ENCODE assay signal across 1 fruit fly cellular context in genomic region chr3R:7506314-7506988, dm6.
A peak's percentile ranks its signal among the peaks of the same experiment; 100 is the strongest.
TF ChIP-seq lines count a peak whose summit lies in the region.

No protein-coding gene starts in this region.

TF ChIP-seq in whole organism, embryonic, 481 proteins besides CTCF, POLR2A, EP300 and RAD21 (continued from another document and continues in another):
- peak; percentile 51 for TF ChIP-seq tap (tag; optimal IDR thresholded peaks at IDR 0.05; lab: Kevin White, UChicago)
- no peak for TF ChIP-seq kni (GFP tag; optimal IDR thresholded peaks at IDR 0.05; lab: Kevin White, UChicago)
- TF ChIP-seq Aef1 (GFP tag; IDR thresholded peaks at IDR 0.05; lab: Robert Waterston, UW), result peak; percentile 82
- no peak for TF ChIP-seq CG30431 (GFP tag; optimal IDR thresholded peaks at IDR 0.05; lab: Kevin White, UChicago)
- TF ChIP-seq CG13624 (GFP tag; optimal IDR thresholded peaks at IDR 0.05; lab: Kevin White, UChicago), result peak; percentile 96
- no peak for TF ChIP-seq pfk (GFP tag; optimal IDR thresholded peaks at IDR 0.05; lab: Kevin White, UChicago)
- TF ChIP-seq CG12155 (GFP tag; optimal IDR thresholded peaks at IDR 0.05; lab: Kevin White, UChicago), result peak; percentile 88
- peak; percentile 18 for TF ChIP-seq ash1 (GFP tag; optimal IDR thresholded peaks at IDR 0.05; lab: Kevin White, UChicago)
- no peak for TF ChIP-seq wor (GFP tag; IDR thresholded peaks at IDR 0.05; lab: Robert Waterston, UW)
- TF ChIP-seq CG15514 (GFP tag; optimal IDR thresholded peaks at IDR 0.05; lab: Kevin White, UChicago), result peak; percentile 86
- TF ChIP-seq CG1529 (GFP tag; optimal IDR thresholded peaks at IDR 0.05; lab: Kevin White, UChicago), result no peak
- peak; percentile 93 for TF ChIP-seq zfh2 (GFP tag; optimal IDR thresholded peaks at IDR 0.05; lab: Kevin White, UChicago)
- peak; percentile 65 for TF ChIP-seq CG10274 (GFP tag; optimal IDR thresholded peaks at IDR 0.05; lab: Kevin White, UChicago)
- TF ChIP-seq CG18619 (GFP tag; optimal IDR thresholded peaks at IDR 0.05; lab: Kevin White, UChicago), result peak; percentile 80
- no peak for TF ChIP-seq lbe (GFP tag; optimal IDR thresholded peaks at IDR 0.05; lab: Kevin White, UChicago)
- TF ChIP-seq aop (GFP tag; IDR thresholded peaks at IDR 0.05; lab: Robert Waterston, UW), result no peak
- peak; percentile 70; the same call in 2 of the 3 replicates for TF ChIP-seq CG7357 (GFP tag; IDR thresholded peaks at IDR 0.05; lab: Robert Waterston, UW)
- TF ChIP-seq Vsx1 (GFP tag; optimal IDR thresholded peaks at IDR 0.05; lab: Kevin White, UChicago), result peak; percentile 40
- TF ChIP-seq fd102C (GFP tag; optimal IDR thresholded peaks at IDR 0.05; lab: Kevin White, UChicago), result no peak
- no peak for TF ChIP-seq CG5953 (GFP tag; IDR thresholded peaks at IDR 0.05; lab: Robert Waterston, UW)
- peak; percentile 32 for TF ChIP-seq Mes4 (GFP tag; optimal IDR thresholded peaks at IDR 0.05; lab: Kevin White, UChicago)
- TF ChIP-seq CG15479 (GFP tag; optimal IDR thresholded peaks at IDR 0.05; lab: Kevin White, UChicago), result no peak
- peak; percentile 83 for TF ChIP-seq NFAT (GFP tag; IDR thresholded peaks at IDR 0.05; lab: Robert Waterston, UW)
- TF ChIP-seq bsh (GFP tag; optimal IDR thresholded peaks at IDR 0.05; lab: Kevin White, UChicago), result no peak
- TF ChIP-seq CG6175 (GFP tag; IDR thresholded peaks at IDR 0.05; lab: Robert Waterston, UW), result peak; percentile 85
- TF ChIP-seq crp (GFP tag; optimal IDR thresholded peaks at IDR 0.05; lab: Kevin White, UChicago), result peak in 1 of 2 experiments; percentile 19
- peak; percentile 60 for TF ChIP-seq E2f2 (GFP tag; IDR thresholded peaks at IDR 0.05; lab: Robert Waterston, UW)
- peak in 1 of 2 experiments; percentile 47 for TF ChIP-seq Trl (optimal IDR thresholded peaks at IDR 0.05; lab: Kevin White, UChicago)
- TF ChIP-seq Trl (GFP tag; optimal IDR thresholded peaks at IDR 0.05; lab: Kevin White, UChicago), result peak; percentile 88
- peak; percentile 82 for TF ChIP-seq CG13894 (tag; optimal IDR thresholded peaks at IDR 0.05; lab: Kevin White, UChicago)
- TF ChIP-seq H15 (GFP tag; IDR thresholded peaks at IDR 0.05; lab: Robert Waterston, UW), result peak; percentile 62; the same call in 2 of the 3 replicates
- peak; percentile 7 for TF ChIP-seq psq (GFP tag; optimal IDR thresholded peaks at IDR 0.05; lab: Kevin White, UChicago)
- TF ChIP-seq pzg (GFP tag; optimal IDR thresholded peaks at IDR 0.05; lab: Kevin White, UChicago), result peak; percentile 14
- TF ChIP-seq CHES-1-like (GFP tag; optimal IDR thresholded peaks at IDR 0.05; lab: Kevin White, UChicago), result peak; percentile 90
- no peak for TF ChIP-seq hth (optimal IDR thresholded peaks at IDR 0.05; lab: Kevin White, UChicago)
- TF ChIP-seq CG10267 (tag; optimal IDR thresholded peaks at IDR 0.05; lab: Kevin White, UChicago), result peak; percentile 41
- no peak for TF ChIP-seq wek (GFP tag; optimal IDR thresholded peaks at IDR 0.05; lab: Kevin White, UChicago)
- peak; percentile 81 for TF ChIP-seq CG13775 (GFP tag; optimal IDR thresholded peaks at IDR 0.05; lab: Kevin White, UChicago)
- no peak for TF ChIP-seq br (optimal IDR thresholded peaks at IDR 0.05; lab: Kevin White, UChicago)
- TF ChIP-seq CG4820 (GFP tag; optimal IDR thresholded peaks at IDR 0.05; lab: Kevin White, UChicago), result peak; percentile 29
- no peak for TF ChIP-seq ttk (GFP tag; IDR thresholded peaks at IDR 0.05; lab: Robert Waterston, UW)
- no peak for TF ChIP-seq gcm (GFP tag; optimal IDR thresholded peaks at IDR 0.05; lab: Kevin White, UChicago)
- TF ChIP-seq CG34422 (GFP tag; IDR thresholded peaks at IDR 0.05; lab: Robert Waterston, UW), result peak; percentile 67; the same call in 2 of the 3 replicates
- TF ChIP-seq CG8388 (GFP tag; optimal IDR thresholded peaks at IDR 0.05; lab: Kevin White, UChicago), result peak; percentile 28
- TF ChIP-seq chn (GFP tag; optimal IDR thresholded peaks at IDR 0.05; lab: Kevin White, UChicago), result peak; percentile 23
- no peak; the same call in 2 of the 3 replicates for TF ChIP-seq gce (GFP tag; IDR thresholded peaks at IDR 0.05; lab: Robert Waterston, UW)
- TF ChIP-seq Scr (GFP tag; IDR thresholded peaks at IDR 0.05; lab: Robert Waterston, UW; ENCODE audit: partially characterized antibody), result no peak
- peak; percentile 92 for TF ChIP-seq gem (tag; optimal IDR thresholded peaks at IDR 0.05; lab: Kevin White, UChicago)
- peak; percentile 48 for TF ChIP-seq CG10654 (GFP tag; optimal IDR thresholded peaks at IDR 0.05; lab: Kevin White, UChicago)
- TF ChIP-seq phol (tag; optimal IDR thresholded peaks at IDR 0.05; lab: Kevin White, UChicago), result peak; percentile 33
- peak; percentile 78 for TF ChIP-seq ranshi (GFP tag; IDR thresholded peaks at IDR 0.05; lab: Robert Waterston, UW)
- peak; percentile 87 for TF ChIP-seq grau (tag; optimal IDR thresholded peaks at IDR 0.05; lab: Kevin White, UChicago)
- TF ChIP-seq sens-2 (GFP tag; IDR thresholded peaks at IDR 0.05; lab: Robert Waterston, UW), result no peak
- TF ChIP-seq bab2 (GFP tag; optimal IDR thresholded peaks at IDR 0.05; lab: Kevin White, UChicago), result peak; percentile 89
- TF ChIP-seq CG32772 (GFP tag; IDR thresholded peaks at IDR 0.05; lab: Robert Waterston, UW), result peak; percentile 59; the same call in 1 of the 2 replicates
- no peak for TF ChIP-seq cg (GFP tag; optimal IDR thresholded peaks at IDR 0.05; lab: Kevin White, UChicago)
- no peak for TF ChIP-seq CG2129 (GFP tag; IDR thresholded peaks at IDR 0.05; lab: Robert Waterston, UW; ENCODE audit: partially characterized antibody)
- TF ChIP-seq twi (tag; optimal IDR thresholded peaks at IDR 0.05; lab: Kevin White, UChicago), result no peak
- no peak for TF ChIP-seq Dip2 (GFP tag; IDR thresholded peaks at IDR 0.05; lab: Robert Waterston, UW)
- TF ChIP-seq CG32767 (GFP tag; IDR thresholded peaks at IDR 0.05; lab: Robert Waterston, UW), result peak; percentile 38; the same call in 1 of the 2 replicates
- no peak for TF ChIP-seq D (optimal IDR thresholded peaks at IDR 0.05; lab: Kevin White, UChicago)
- no peak for TF ChIP-seq D (GFP tag; optimal IDR thresholded peaks at IDR 0.05; lab: Kevin White, UChicago)
- peak; percentile 53; the same call in 1 of the 2 replicates for TF ChIP-seq CG14667 (GFP tag; IDR thresholded peaks at IDR 0.05; lab: Robert Waterston, UW)
- TF ChIP-seq unc-4 (GFP tag; IDR thresholded peaks at IDR 0.05; lab: Robert Waterston, UW; ENCODE audit: partially characterized antibody), result no peak
- TF ChIP-seq Max (GFP tag; optimal IDR thresholded peaks at IDR 0.05; lab: Kevin White, UChicago), result peak; percentile 82
- peak; percentile 62 for TF ChIP-seq Hr3 (GFP tag; optimal IDR thresholded peaks at IDR 0.05; lab: Kevin White, UChicago)
- TF ChIP-seq ato (GFP tag; IDR thresholded peaks at IDR 0.05; lab: Robert Waterston, UW; ENCODE audit: partially characterized antibody), result no peak
- no peak for TF ChIP-seq CG4707 (GFP tag; optimal IDR thresholded peaks at IDR 0.05; lab: Kevin White, UChicago)
- peak; percentile 92 for TF ChIP-seq sens (GFP tag; lab: Kevin White, UChicago)
- TF ChIP-seq Ptx1 (GFP tag; IDR thresholded peaks at IDR 0.05; lab: Robert Waterston, UW), result peak; percentile 79
- no peak for TF ChIP-seq ara (GFP tag; IDR thresholded peaks at IDR 0.05; lab: Robert Waterston, UW)
- no peak for TF ChIP-seq tna (GFP tag; IDR thresholded peaks at IDR 0.05; lab: Robert Waterston, UW; ENCODE audit: partially characterized antibody)
- TF ChIP-seq pan (optimal IDR thresholded peaks at IDR 0.05; lab: Kevin White, UChicago), result no peak
- peak in 1 of 2 experiments; percentile 83 for TF ChIP-seq pan (GFP tag; optimal IDR thresholded peaks at IDR 0.05 in 1 of 2, IDR thresholded peaks at IDR 0.05 in 1 of 2)
- peak; percentile 62 for TF ChIP-seq pb (GFP tag; optimal IDR thresholded peaks at IDR 0.05; lab: Kevin White, UChicago)
- peak; percentile 79 for TF ChIP-seq kay (GFP tag; optimal IDR thresholded peaks at IDR 0.05; lab: Kevin White, UChicago)
- TF ChIP-seq Hr51 (GFP tag; optimal IDR thresholded peaks at IDR 0.05; lab: Kevin White, UChicago), result peak; percentile 77 to 78
- no peak for TF ChIP-seq Hr78 (GFP tag; optimal IDR thresholded peaks at IDR 0.05; lab: Kevin White, UChicago)
- TF ChIP-seq fd64A (GFP tag; optimal IDR thresholded peaks at IDR 0.05; lab: Kevin White, UChicago), result no peak
- peak; percentile 64 for TF ChIP-seq exex (tag; optimal IDR thresholded peaks at IDR 0.05; lab: Kevin White, UChicago)
- TF ChIP-seq Nf-YA (GFP tag; IDR thresholded peaks at IDR 0.05; lab: Robert Waterston, UW), result no peak
- no peak for TF ChIP-seq pita (GFP tag; optimal IDR thresholded peaks at IDR 0.05; lab: Kevin White, UChicago)
- peak; percentile 60 for TF ChIP-seq CG13123 (GFP tag; optimal IDR thresholded peaks at IDR 0.05; lab: Kevin White, UChicago)
- TF ChIP-seq CG6813 (GFP tag; optimal IDR thresholded peaks at IDR 0.05; lab: Kevin White, UChicago), result peak; percentile 65
- no peak for TF ChIP-seq crol (GFP tag; IDR thresholded peaks at IDR 0.05; lab: Robert Waterston, UW)
- TF ChIP-seq CG15601 (tag; optimal IDR thresholded peaks at IDR 0.05; lab: Kevin White, UChicago), result no peak
- no peak for TF ChIP-seq onecut (GFP tag; IDR thresholded peaks at IDR 0.05; lab: Robert Waterston, UW)
- TF ChIP-seq Sry-β (GFP tag; optimal IDR thresholded peaks at IDR 0.05; lab: Kevin White, UChicago), result no peak
- TF ChIP-seq CG9215 (GFP tag; IDR thresholded peaks at IDR 0.05; lab: Robert Waterston, UW), result peak; percentile 78
- TF ChIP-seq CG6683 (GFP tag; optimal IDR thresholded peaks at IDR 0.05; lab: Kevin White, UChicago), result peak; percentile 63
- TF ChIP-seq CG10366 (GFP tag; IDR thresholded peaks at IDR 0.05; lab: Robert Waterston, UW), result peak; percentile 74
- no peak for TF ChIP-seq cad (GFP tag; optimal IDR thresholded peaks at IDR 0.05; lab: Kevin White, UChicago)
- no peak for TF ChIP-seq da (GFP tag; optimal IDR thresholded peaks at IDR 0.05; lab: Kevin White, UChicago)
- peak; percentile 78 for TF ChIP-seq Chrac-16 (GFP tag; optimal IDR thresholded peaks at IDR 0.05; lab: Kevin White, UChicago)
- peak; percentile 59; the same call in 2 of the 3 replicates for TF ChIP-seq zfh1 (GFP tag; IDR thresholded peaks at IDR 0.05; lab: Robert Waterston, UW)
- TF ChIP-seq CG18476 (GFP tag; optimal IDR thresholded peaks at IDR 0.05; lab: Kevin White, UChicago), result peak; percentile 69
- TF ChIP-seq sug (tag; optimal IDR thresholded peaks at IDR 0.05; lab: Kevin White, UChicago), result peak; percentile 95
- TF ChIP-seq Deaf1 (tag; optimal IDR thresholded peaks at IDR 0.05; lab: Kevin White, UChicago), result peak; percentile 59
- peak; percentile 45 for TF ChIP-seq Ets97D (GFP tag; optimal IDR thresholded peaks at IDR 0.05; lab: Kevin White, UChicago)
- peak; percentile 50; the same call in 2 of the 3 replicates for TF ChIP-seq B-H1 (GFP tag; IDR thresholded peaks at IDR 0.05; lab: Robert Waterston, UW)
- TF ChIP-seq CG12744 (GFP tag; optimal IDR thresholded peaks at IDR 0.05; lab: Kevin White, UChicago), result peak; percentile 86
- peak; percentile 62 for TF ChIP-seq Atf-2 (GFP tag; optimal IDR thresholded peaks at IDR 0.05; lab: Kevin White, UChicago)
- TF ChIP-seq mirr (GFP tag; optimal IDR thresholded peaks at IDR 0.05; lab: Kevin White, UChicago), result peak; percentile 56
- TF ChIP-seq zen (tag; optimal IDR thresholded peaks at IDR 0.05; lab: Kevin White, UChicago), result no peak
- TF ChIP-seq CG11504 (tag; optimal IDR thresholded peaks at IDR 0.05; lab: Kevin White, UChicago), result peak; percentile 79
- peak; percentile 77 for TF ChIP-seq sd (tag; optimal IDR thresholded peaks at IDR 0.05; lab: Kevin White, UChicago)
- no peak for TF ChIP-seq corto (GFP tag; optimal IDR thresholded peaks at IDR 0.05; lab: Kevin White, UChicago)
- no peak for TF ChIP-seq MESR4 (GFP tag; optimal IDR thresholded peaks at IDR 0.05; lab: Kevin White, UChicago)
- peak; percentile 64 for TF ChIP-seq nmo (GFP tag; optimal IDR thresholded peaks at IDR 0.05; lab: Kevin White, UChicago)
- TF ChIP-seq CG16779 (GFP tag; IDR thresholded peaks at IDR 0.05; lab: Robert Waterston, UW), result peak; percentile 87
- no peak for TF ChIP-seq CG6254 (GFP tag; optimal IDR thresholded peaks at IDR 0.05; lab: Kevin White, UChicago)
- TF ChIP-seq Fer2 (tag; optimal IDR thresholded peaks at IDR 0.05; lab: Kevin White, UChicago), result peak; percentile 45
- no peak for TF ChIP-seq hkb (optimal IDR thresholded peaks at IDR 0.05; lab: Kevin White, UChicago)
- peak; percentile 64 for TF ChIP-seq hkb (GFP tag; IDR thresholded peaks at IDR 0.05; lab: Robert Waterston, UW)
- TF ChIP-seq gfzf (GFP tag; optimal IDR thresholded peaks at IDR 0.05; lab: Kevin White, UChicago), result no peak
- TF ChIP-seq TFAM (GFP tag; optimal IDR thresholded peaks at IDR 0.05; lab: Kevin White, UChicago), result no peak
- TF ChIP-seq cato (GFP tag; optimal IDR thresholded peaks at IDR 0.05; lab: Kevin White, UChicago; ENCODE audit: borderline replicate concordance), result peak; percentile 46
- no peak for TF ChIP-seq CG6654 (GFP tag; optimal IDR thresholded peaks at IDR 0.05; lab: Kevin White, UChicago)
- no peak for TF ChIP-seq sr (GFP tag; IDR thresholded peaks at IDR 0.05; lab: Robert Waterston, UW)
- no peak for TF ChIP-seq YL-1 (GFP tag; optimal IDR thresholded peaks at IDR 0.05; lab: Kevin White, UChicago)
- peak in 1 of 2 experiments; percentile 84 for TF ChIP-seq chif (GFP tag; optimal IDR thresholded peaks at IDR 0.05; lab: Kevin White, UChicago)
- TF ChIP-seq Lim3 (GFP tag; IDR thresholded peaks at IDR 0.05; lab: Robert Waterston, UW), result no peak
- TF ChIP-seq Dip3 (GFP tag; optimal IDR thresholded peaks at IDR 0.05; lab: Kevin White, UChicago), result peak; percentile 93
- peak; percentile 27 for TF ChIP-seq trh (GFP tag; optimal IDR thresholded peaks at IDR 0.05; lab: Kevin White, UChicago)
- TF ChIP-seq Ravus (GFP tag; IDR thresholded peaks at IDR 0.05; lab: Robert Waterston, UW), result peak; percentile 56
- no peak for TF ChIP-seq oc (tag; optimal IDR thresholded peaks at IDR 0.05; lab: Kevin White, UChicago)
- peak; percentile 17 for TF ChIP-seq Sox100B (GFP tag; optimal IDR thresholded peaks at IDR 0.05; lab: Kevin White, UChicago)
- TF ChIP-seq Atf6 (GFP tag; IDR thresholded peaks at IDR 0.05; lab: Robert Waterston, UW), result peak; percentile 94
- peak; percentile 40 for TF ChIP-seq Jarid2 (GFP tag; optimal IDR thresholded peaks at IDR 0.05; lab: Kevin White, UChicago)
- no peak for TF ChIP-seq tll (GFP tag; optimal IDR thresholded peaks at IDR 0.05; lab: Kevin White, UChicago)
- peak; percentile 42 for TF ChIP-seq CG16863 (GFP tag; optimal IDR thresholded peaks at IDR 0.05; lab: Kevin White, UChicago)
- TF ChIP-seq CG11695 (GFP tag; IDR thresholded peaks at IDR 0.05; lab: Robert Waterston, UW), result peak; percentile 84
- no peak for TF ChIP-seq vnd (GFP tag; IDR thresholded peaks at IDR 0.05; lab: Robert Waterston, UW; ENCODE audit: partially characterized antibody)
